Worm (Caenorhabditis elegans) whole organism, late embryonic: ENCODE data around the gene Y102A5C.27.
"Not testable (repeated sequence)": the region's sequence is repeated elsewhere in the genome, so short reads cannot be mapped to it uniquely, and the experiment has no call there.

Source experiments
- C38D4.7 ChIP-seq: fragments of 200-800 bp; sonication (Bioruptor generic); optimal IDR thresholded peaks from 2 replicates; lab custom pipeline; 2018; ENCODE audit warnings: mild to moderate bottlenecking, missing genetic modification characterization, moderate library complexity, missing compliant biosample characterization
- F13H6.1 ChIP-seq: sonication (generic microtip); optimal IDR thresholded peaks from 2 replicates; lab custom pipeline; 2016; ENCODE audit warnings: missing genetic modification characterization, missing compliant biosample characterization
- Y22D7AL.16 ChIP-seq: sonication (generic microtip); optimal IDR thresholded peaks from 2 replicates; lab custom pipeline; 2016; ENCODE audit warnings: missing genetic modification characterization, missing compliant biosample characterization
- ceh-18 ChIP-seq: sonication (generic microtip); optimal IDR thresholded peaks from 2 replicates; lab custom pipeline; 2016; ENCODE audit warnings: missing genetic modification characterization, missing compliant biosample characterization
- ceh-34 ChIP-seq: sonication (generic microtip); optimal IDR thresholded peaks from 2 replicates; lab custom pipeline; 2016; ENCODE audit warnings: mild to moderate bottlenecking, missing genetic modification characterization, missing compliant biosample characterization
- ceh-45 ChIP-seq: fragments of 200-800 bp; sonication (Bioruptor generic); IDR thresholded peaks from 2 replicates; pipeline ENCODE4 v1.3.6; 2022; ENCODE audit warnings: missing genetic modification reagents, missing genetic modification characterization, missing compliant biosample characterization
- dve-1 ChIP-seq: sonication (generic microtip); optimal IDR thresholded peaks from 2 replicates; lab custom pipeline; 2017; ENCODE audit warnings: antibody characterized with exemption, mild to moderate bottlenecking, missing genetic modification characterization, missing compliant biosample characterization
- fkh-6 ChIP-seq: sonication (generic microtip); optimal IDR thresholded peaks from 2 replicates; lab custom pipeline; 2016; ENCODE audit warnings: missing genetic modification characterization, missing compliant biosample characterization
- hlh-13 ChIP-seq: fragments of 200-800 bp; sonication (Bioruptor generic); optimal IDR thresholded peaks from 2 replicates; lab custom pipeline; 2018; ENCODE audit warnings: mild to moderate bottlenecking, missing genetic modification characterization, missing compliant biosample characterization
- lin-11 ChIP-seq: fragments of 200-800 bp; sonication (Bioruptor generic); optimal IDR thresholded peaks from 2 replicates; lab custom pipeline; 2018; ENCODE audit warnings: mild to moderate bottlenecking, missing genetic modification characterization, missing compliant biosample characterization
- mec-3 ChIP-seq: sonication (generic microtip); optimal IDR thresholded peaks from 2 replicates; lab custom pipeline; 2016; ENCODE audit warnings: borderline replicate concordance, missing genetic modification characterization, missing compliant biosample characterization
- nfya-1 ChIP-seq: sonication (generic microtip); optimal IDR thresholded peaks from 2 replicates; lab custom pipeline; 2017; ENCODE audit warnings: missing genetic modification characterization, mild to moderate bottlenecking, missing compliant biosample characterization, antibody characterized with exemption, moderate library complexity
- pag-3 ChIP-seq: sonication (generic microtip); optimal IDR thresholded peaks from 2 replicates; lab custom pipeline; 2016; ENCODE audit warnings: missing compliant biosample characterization, missing genetic modification characterization, borderline replicate concordance
- pat-9 ChIP-seq: fragments of 200-800 bp; sonication (Bioruptor generic); optimal IDR thresholded peaks from 2 replicates; lab custom pipeline; 2018; ENCODE audit warnings: mild to moderate bottlenecking, missing genetic modification characterization, moderate library complexity, missing compliant biosample characterization
- pha-4 ChIP-seq: fragments of 150-350 bp; optimal IDR thresholded peaks from 2 replicates; lab custom pipeline; 2018; ENCODE audit warnings: missing biosample characterization, missing genetic modification reagents, missing genetic modification characterization
- unc-55 ChIP-seq: sonication (generic microtip); optimal IDR thresholded peaks from 2 replicates; lab custom pipeline; 2017; ENCODE audit warnings: missing biosample characterization, missing genetic modification reagents, missing genetic modification characterization

Y102A5C.27 gene

ce11 chrV:16951504-16951903, 37.0 kb downstream of the Y102A5C.27 start, which contains the start of gene clec-238:
Gene clec-238, plus strand, starts transcription at chrV:16951804.
- TF ChIP-seq ceh-45 (GFP tag; lab: Robert Waterston, UW) (no peak), C38D4.7 (GFP tag; lab: Kevin White, UChicago) (no peak), ceh-18 (no peak)

- TF ChIP-seq mec-3 (tag; lab: Kevin White, UChicago) (no peak), ceh-45 (GFP tag; lab: Robert Waterston, UW) (no peak), hlh-13 (no peak), pha-4 (no peak), lin-11 (no peak), pat-9 (tag; lab: Kevin White, UChicago) (no peak), Y22D7AL.16 (no peak), nfya-1 (tag; lab: Kevin White, UChicago) (no peak), fkh-6 (tag; lab: Kevin White, UChicago) (no peak)
Measured at ce11 chrV:16950036-16950435, 38.5 kb downstream of the Y102A5C.27 start.

ce11 chrV:16949609-16950008, 38.9 kb downstream of the Y102A5C.27 start, which contains the start of gene fbxa-111:
Gene fbxa-111, minus strand, starts transcription at chrV:16949709.
- not testable (repeated sequence) for TF ChIP-seq C38D4.7 (GFP tag; lab: Kevin White, UChicago); F13H6.1 (tag; lab: Kevin White, UChicago); hlh-13

ce11 chrV:16948011-16948410, 40.5 kb downstream of the Y102A5C.27 start, which contains the start of gene fbxa-112:
Gene fbxa-112, minus strand, starts transcription at chrV:16948111.
- not testable (repeated sequence) for TF ChIP-seq ceh-34 (tag; lab: Kevin White, UChicago); pat-9 (tag; lab: Kevin White, UChicago); unc-55 (GFP tag; lab: Kevin White, UChicago)

- not testable (repeated sequence) for TF ChIP-seq pag-3 (tag; lab: Kevin White, UChicago); fkh-6 (tag; lab: Kevin White, UChicago); dve-1
Measured at ce11 chrV:16938731-16939130, 49.8 kb downstream of the Y102A5C.27 start, which contains the start of gene fbxa-148. Gene fbxa-148, plus strand, starts transcription at chrV:16939031.
